Worm (Caenorhabditis elegans) whole organism, L4/young adult: ENCODE results near the gene F58A4.1.

Source experiments
- W03F9.2 ChIP-seq: fragments of 150-350 bp; optimal IDR thresholded peaks from 2 replicates; lab custom pipeline; 2014; ENCODE audit warnings: missing biosample characterization, missing genetic modification characterization
- him-1 ChIP-seq: sonication (generic microtip); optimal IDR thresholded peaks from 2 replicates; lab custom pipeline; 2016; ENCODE audit warnings: missing genotype, missing genetic modification reagents, missing genetic modification characterization, missing compliant biosample characterization

ce11 chrIII:9564410-9564809, 33.9 kb upstream of the F58A4.1 start, which contains the start of gene C48B4.10:
- no peak for TF ChIP-seq W03F9.2 (tag; lab: Kevin White, UChicago)
- no peak for TF ChIP-seq him-1 (tag; lab: Kevin White, UChicago)
